Worm (Caenorhabditis elegans) whole organism, L4 larva: ENCODE measurements around the gene ram-5.

Experiments used
- F37D6.2 ChIP-seq: sonication (generic microtip); optimal IDR thresholded peaks from 2 replicates; lab custom pipeline; 2016; ENCODE audit warnings: mild to moderate bottlenecking, missing genetic modification characterization, missing compliant biosample characterization
- ctbp-1 ChIP-seq: fragments of 200-800 bp; sonication (Bioruptor generic); IDR thresholded peaks from 2 replicates; pipeline ENCODE4 v1.3.6; 2022; ENCODE audit warnings: missing genetic modification reagents, missing genetic modification characterization, missing compliant biosample characterization
- dpl-1 ChIP-seq: fragments of 150-350 bp; optimal IDR thresholded peaks from 2 replicates; lab custom pipeline; 2014; ENCODE audit warnings: missing biosample characterization, missing genetic modification reagents, missing genetic modification characterization
- fkh-10 ChIP-seq: fragments of 150-350 bp; optimal IDR thresholded peaks from 2 replicates; lab custom pipeline; 2014; ENCODE audit warnings: missing biosample characterization, missing genetic modification reagents, missing genetic modification characterization
- lin-39 ChIP-seq: fragments of 150-350 bp; optimal IDR thresholded peaks from 2 replicates; lab custom pipeline; 2014; ENCODE audit warnings: missing biosample characterization, missing genetic modification reagents, missing genetic modification characterization
- ztf-11 ChIP-seq: fragments of 150-350 bp; optimal IDR thresholded peaks from 2 replicates; lab custom pipeline; 2014; ENCODE audit warnings: missing biosample characterization, missing genetic modification characterization

ce11 chrX:14559084-14559483, 9.1 kb downstream of the ram-5 start:
- TF ChIP-seq dpl-1 = no peak
- no peak for TF ChIP-seq lin-39
- no peak for TF ChIP-seq F37D6.2
- no peak for TF ChIP-seq ctbp-1 (GFP tag; lab: Robert Waterston, UW)
- TF ChIP-seq ztf-11 = no peak
- TF ChIP-seq fkh-10 (GFP tag; lab: Kevin White, UChicago) = no peak
